Worm (Caenorhabditis elegans): Measurements from ENCODE around the gene D1005.6.
A peak's percentile ranks its signal among the peaks of the same experiment; 100 is the strongest.

- TF ChIP-seq ceh-14 (tag; optimal IDR thresholded peaks at IDR 0.05) (no peak), unc-55 (GFP tag; optimal IDR thresholded peaks at IDR 0.05) (peak; percentile 44), dve-1 (tag; optimal IDR thresholded peaks at IDR 0.05) (no peak), Y22D7AL.16 (tag; optimal IDR thresholded peaks at IDR 0.05) (no peak), pat-9 (tag; optimal IDR thresholded peaks at IDR 0.05) (no peak), ahr-1 (tag; optimal IDR thresholded peaks at IDR 0.05) (no peak), sdc-2 (tag; optimal IDR thresholded peaks at IDR 0.05) (peak; percentile 39), madf-2 (tag; optimal IDR thresholded peaks at IDR 0.05) (no peak), unc-86 (tag; optimal IDR thresholded peaks at IDR 0.05) (no peak), ceh-2 (tag; optimal IDR thresholded peaks at IDR 0.05) (no peak), sox-4 (tag; optimal IDR thresholded peaks at IDR 0.05) (no peak)
Observed at ce11 chrX:1486135-1486648, 21.6 kb upstream of the D1005.6 start, which contains the start of the genes D1005.10 and dhs-25.

All from whole organism, late embryonic.